Fruit fly (Drosophila melanogaster) whole organism, embryonic: ENCODE measurements around the gene ATPsynepsilonL.

Experiments used
- CG34422 ChIP-seq: fragments of 200-800 bp; sonication (Bioruptor generic); IDR thresholded peaks from 3 replicates; pipeline ENCODE4 v1.3.6; 2022; ENCODE audit warnings: missing biosample characterization, missing genetic modification characterization
- ap ChIP-seq: fragments of 200-800 bp; sonication (Bioruptor generic); IDR thresholded peaks from 2 replicates; pipeline ENCODE4 v1.3.6; 2022; ENCODE audit warnings: missing biosample characterization, missing genetic modification characterization
- gem ChIP-seq: fragments of 200-800 bp; sonication (Bioruptor generic); optimal IDR thresholded peaks from 2 replicates; lab custom pipeline; 2019; ENCODE audit warnings: missing biosample characterization, mild to moderate bottlenecking, missing genetic modification characterization, moderate library complexity
- her ChIP-seq: fragments of 200-800 bp; sonication (Bioruptor generic); optimal IDR thresholded peaks from 2 replicates; lab custom pipeline; 2016; ENCODE audit warnings: missing biosample characterization, missing genetic modification characterization
- maf-S ChIP-seq: fragments of 200-800 bp; sonication (Bioruptor generic); optimal IDR thresholded peaks from 2 replicates; lab custom pipeline; 2016; ENCODE audit warnings: missing biosample characterization, missing genetic modification characterization
- mirr ChIP-seq: fragments of 200-800 bp; sonication (Bioruptor generic); optimal IDR thresholded peaks from 3 replicates; lab custom pipeline; 2018; ENCODE audit warnings: missing biosample characterization, mild to moderate bottlenecking, missing genetic modification characterization
- zf30C ChIP-seq: fragments of 200-800 bp; sonication (Bioruptor generic); optimal IDR thresholded peaks from 3 replicates; lab custom pipeline; 2018; ENCODE audit warnings: missing biosample characterization, mild to moderate bottlenecking, missing genetic modification characterization

dm6 chr3R:10149667-10150398, 28.3 kb downstream of the ATPsynepsilonL start:
- peak; percentile 10 for TF ChIP-seq gem (tag; lab: Kevin White, UChicago)
- TF ChIP-seq maf-S (GFP tag; lab: Kevin White, UChicago), result no peak
- no peak for TF ChIP-seq CG34422 (GFP tag; lab: Robert Waterston, UW)
- TF ChIP-seq zf30C, result no peak
- TF ChIP-seq her (GFP tag; lab: Kevin White, UChicago), result no peak
- TF ChIP-seq ap (GFP tag; lab: Robert Waterston, UW), result no peak
- TF ChIP-seq mirr (GFP tag; lab: Kevin White, UChicago), result no peak
